Worm (Caenorhabditis elegans) whole organism, young adult: ENCODE results near the gene grk-1.

ENCODE experiments used
- B0019.2 ChIP-seq: fragments of 200-800 bp; sonication (Bioruptor generic); conservative IDR thresholded peaks from 2 replicates; pipeline ENCODE4 v1.3.6; 2022; ENCODE audit warnings: missing genetic modification reagents, missing genetic modification characterization, missing compliant biosample characterization
- C17E4.6 ChIP-seq: fragments of 200-800 bp; sonication (Bioruptor generic); IDR thresholded peaks from 2 replicates; pipeline ENCODE4 v1.3.6; 2022; ENCODE audit warnings: missing genetic modification reagents, missing genetic modification characterization, missing compliant biosample characterization
- D2030.7 ChIP-seq: fragments of 200-800 bp; sonication (Bioruptor generic); IDR thresholded peaks from 2 replicates; pipeline ENCODE4 v1.3.6; 2022; ENCODE audit warnings: missing genetic modification reagents, missing genetic modification characterization, missing compliant biosample characterization
- F22D6.2 ChIP-seq: sonication (generic microtip); optimal IDR thresholded peaks from 2 replicates; lab custom pipeline; 2016; ENCODE audit warnings: mild to moderate bottlenecking, missing genetic modification characterization, missing compliant biosample characterization
- F37B4.10 ChIP-seq: fragments of 200-800 bp; sonication (Bioruptor generic); IDR thresholded peaks from 2 replicates; pipeline ENCODE4 v1.3.6; 2022; ENCODE audit warnings: missing genetic modification characterization, missing compliant biosample characterization
- F49E8.2 ChIP-seq: sonication (generic microtip); optimal IDR thresholded peaks from 3 replicates; lab custom pipeline; 2017; ENCODE audit warnings: missing genetic modification characterization, mild to moderate bottlenecking, missing compliant biosample characterization, antibody characterized with exemption, moderate library complexity; ENCODE audit not compliant: insufficient read depth
- F55B11.4 ChIP-seq: sonication (generic microtip); optimal IDR thresholded peaks from 2 replicates; lab custom pipeline; 2016; ENCODE audit warnings: missing compliant biosample characterization, missing genetic modification characterization, borderline replicate concordance; ENCODE audit not compliant: insufficient read depth
- F57A8.1 ChIP-seq: fragments of 200-800 bp; sonication (Bioruptor generic); optimal IDR thresholded peaks from 2 replicates; lab custom pipeline; 2018; ENCODE audit warnings: mild to moderate bottlenecking, missing genetic modification characterization, moderate library complexity, missing compliant biosample characterization
- K11D2.4 ChIP-seq: fragments of 200-800 bp; sonication (Bioruptor generic); IDR thresholded peaks from 2 replicates; pipeline ENCODE4 v1.3.6; 2022; ENCODE audit warnings: missing genetic modification reagents, missing genetic modification characterization, missing compliant biosample characterization
- K12H6.12 ChIP-seq: fragments of 200-800 bp; sonication (Bioruptor generic); optimal IDR thresholded peaks from 2 replicates; lab custom pipeline; 2018; ENCODE audit warnings: mild to moderate bottlenecking, missing genetic modification characterization, missing compliant biosample characterization
- T26A5.8 ChIP-seq: sonication (generic microtip); optimal IDR thresholded peaks from 2 replicates; lab custom pipeline; 2016; ENCODE audit warnings: missing genetic modification characterization, missing compliant biosample characterization
- Y79H2A.3 ChIP-seq: fragments of 200-800 bp; sonication (Bioruptor generic); conservative IDR thresholded peaks from 2 replicates; pipeline ENCODE4 v1.3.6; 2022; ENCODE audit warnings: missing genetic modification reagents, missing genetic modification characterization, missing compliant biosample characterization
- ZK185.1 ChIP-seq: sonication (generic microtip); optimal IDR thresholded peaks from 2 replicates; lab custom pipeline; 2016; ENCODE audit warnings: mild to moderate bottlenecking, missing genetic modification characterization, missing compliant biosample characterization; ENCODE audit not compliant: poor library complexity, severe bottlenecking
- aptf-2 ChIP-seq: fragments of 200-800 bp; sonication (Bioruptor generic); conservative IDR thresholded peaks from 2 replicates; pipeline ENCODE4 v1.3.6; 2022; ENCODE audit warnings: missing genetic modification reagents, missing genetic modification characterization, missing compliant biosample characterization
- attf-3 ChIP-seq: fragments of 200-800 bp; sonication (Bioruptor generic); conservative IDR thresholded peaks from 2 replicates; pipeline ENCODE4 v1.3.6; 2022; ENCODE audit warnings: missing genetic modification reagents, missing genetic modification characterization, missing compliant biosample characterization
- attf-5 ChIP-seq: fragments of 200-800 bp; sonication (Bioruptor generic); optimal IDR thresholded peaks from 2 replicates; lab custom pipeline; 2018; ENCODE audit warnings: mild to moderate bottlenecking, missing genetic modification characterization, missing compliant biosample characterization
- cebp-2 ChIP-seq: fragments of 200-800 bp; sonication (Bioruptor generic); IDR thresholded peaks from 2 replicates; pipeline ENCODE4 v1.3.6; 2022; ENCODE audit warnings: missing genetic modification characterization, missing compliant biosample characterization
- ceh-100 ChIP-seq: fragments of 200-800 bp; sonication (Bioruptor generic); IDR thresholded peaks from 2 replicates; pipeline ENCODE4 v1.3.6; 2022; ENCODE audit warnings: missing genetic modification reagents, missing genetic modification characterization, missing compliant biosample characterization
- ceh-40 ChIP-seq: fragments of 200-800 bp; sonication (Bioruptor generic); IDR thresholded peaks from 2 replicates; pipeline ENCODE4 v1.3.6; 2022; ENCODE audit warnings: missing genetic modification characterization, missing compliant biosample characterization
- ceh-58 ChIP-seq: fragments of 200-800 bp; sonication (Bioruptor generic); IDR thresholded peaks from 2 replicates; pipeline ENCODE4 v1.3.6; 2022; ENCODE audit warnings: missing genetic modification characterization, missing compliant biosample characterization
- ceh-79 ChIP-seq: sonication (generic microtip); optimal IDR thresholded peaks from 2 replicates; lab custom pipeline; 2017; ENCODE audit warnings: mild to moderate bottlenecking, missing genetic modification characterization, missing compliant biosample characterization
- ceh-91 ChIP-seq: fragments of 200-800 bp; sonication (Bioruptor generic); IDR thresholded peaks from 2 replicates; pipeline ENCODE4 v1.3.6; 2022; ENCODE audit warnings: missing genetic modification reagents, missing genetic modification characterization, missing compliant biosample characterization
- dox-1 ChIP-seq: fragments of 200-800 bp; sonication (Bioruptor generic); IDR thresholded peaks from 2 replicates; pipeline ENCODE4 v1.3.6; 2022; ENCODE audit warnings: missing genetic modification reagents, missing genetic modification characterization, missing compliant biosample characterization
- egl-18 ChIP-seq: fragments of 200-800 bp; sonication (Bioruptor generic); IDR thresholded peaks from 2 replicates; pipeline ENCODE4 v1.3.6; 2022; ENCODE audit warnings: missing genetic modification reagents, missing genetic modification characterization, missing compliant biosample characterization
- egl-44 ChIP-seq: fragments of 200-800 bp; sonication (Bioruptor generic); IDR thresholded peaks from 2 replicates; pipeline ENCODE4 v1.3.6; 2022; ENCODE audit warnings: missing genetic modification reagents, missing genetic modification characterization, missing compliant biosample characterization
- ekl-4 ChIP-seq: fragments of 200-800 bp; sonication (Bioruptor generic); IDR thresholded peaks from 2 replicates; pipeline ENCODE4 v1.3.6; 2022; ENCODE audit warnings: missing genetic modification reagents, missing genetic modification characterization, missing compliant biosample characterization
- hlh-12 ChIP-seq: sonication (generic microtip); optimal IDR thresholded peaks from 2 replicates; lab custom pipeline; 2016; ENCODE audit warnings: missing genetic modification characterization, missing compliant biosample characterization
- hrde-1 ChIP-seq: sonication (generic microtip); optimal IDR thresholded peaks from 2 replicates; lab custom pipeline; 2016; ENCODE audit warnings: missing genetic modification characterization, mild to moderate bottlenecking, missing compliant biosample characterization, moderate library complexity, missing genotype, missing genetic modification reagents, borderline replicate concordance
- let-526 ChIP-seq: fragments of 200-800 bp; sonication (Bioruptor generic); IDR thresholded peaks from 2 replicates; pipeline ENCODE4 v1.3.6; 2022; ENCODE audit warnings: missing genetic modification reagents, missing genetic modification characterization, missing compliant biosample characterization
- lin-40 ChIP-seq: sonication (generic microtip); optimal IDR thresholded peaks from 2 replicates; lab custom pipeline; 2016; ENCODE audit warnings: missing genetic modification characterization, mild to moderate bottlenecking, missing compliant biosample characterization, missing genotype, missing genetic modification reagents
- lsy-27 ChIP-seq: sonication (generic microtip); optimal IDR thresholded peaks from 2 replicates; lab custom pipeline; 2017; ENCODE audit warnings: missing genetic modification characterization, mild to moderate bottlenecking, missing compliant biosample characterization, antibody characterized with exemption, missing genotype, borderline replicate concordance; ENCODE audit not compliant: insufficient read depth
- madf-6 ChIP-seq: fragments of 200-800 bp; sonication (Bioruptor generic); IDR thresholded peaks from 2 replicates; pipeline ENCODE4 v1.3.6; 2022; ENCODE audit warnings: missing genetic modification reagents, missing genetic modification characterization, missing compliant biosample characterization
- mcd-1 ChIP-seq: fragments of 200-800 bp; sonication (Bioruptor generic); IDR thresholded peaks from 2 replicates; pipeline ENCODE4 v1.3.6; 2022; ENCODE audit warnings: missing genetic modification reagents, missing genetic modification characterization, missing compliant biosample characterization
- mes-4 ChIP-seq: sonication (generic microtip); optimal IDR thresholded peaks from 2 replicates; lab custom pipeline; 2016; ENCODE audit warnings: missing genotype, missing genetic modification characterization, missing compliant biosample characterization
- mxl-1 ChIP-seq: sonication (generic microtip); optimal IDR thresholded peaks from 2 replicates; lab custom pipeline; 2016; ENCODE audit warnings: missing genetic modification characterization, missing compliant biosample characterization
- nhr-27 ChIP-seq: fragments of 200-800 bp; sonication (Bioruptor generic); optimal IDR thresholded peaks from 2 replicates; lab custom pipeline; 2018; ENCODE audit warnings: mild to moderate bottlenecking, missing genetic modification characterization, moderate library complexity, missing compliant biosample characterization
- nhr-80 ChIP-seq: sonication (generic microtip); optimal IDR thresholded peaks from 2 replicates; lab custom pipeline; 2016; ENCODE audit warnings: missing genetic modification characterization, missing compliant biosample characterization
- nhr-90 ChIP-seq: sonication (generic microtip); optimal IDR thresholded peaks from 2 replicates; lab custom pipeline; 2016; ENCODE audit warnings: missing genotype, mild to moderate bottlenecking, missing genetic modification characterization, missing compliant biosample characterization
- pbrm-1 ChIP-seq: fragments of 200-800 bp; sonication (Bioruptor generic); IDR thresholded peaks from 2 replicates; pipeline ENCODE4 v1.3.6; 2022; ENCODE audit warnings: missing genetic modification reagents, missing genetic modification characterization, missing compliant biosample characterization
- rec-8 ChIP-seq, 2 experiments: sonication (generic microtip); optimal IDR thresholded peaks; 2 replicates each; lab custom pipeline; 2016; ENCODE audit warnings: mild to moderate bottlenecking in 2 of 2, missing genetic modification characterization in 2 of 2, missing genetic modification reagents in 2 of 2, missing genotype in 2 of 2, missing biosample characterization in 1 of 2, missing compliant biosample characterization in 1 of 2, moderate library complexity in 1 of 2
- sdz-38 ChIP-seq: sonication (generic microtip); optimal IDR thresholded peaks from 2 replicates; lab custom pipeline; 2016; ENCODE audit warnings: missing genotype, missing genetic modification characterization, missing compliant biosample characterization
- sea-2 ChIP-seq: fragments of 200-800 bp; sonication (Bioruptor generic); IDR thresholded peaks from 2 replicates; pipeline ENCODE4 v1.3.6; 2022; ENCODE audit warnings: missing genetic modification characterization, missing compliant biosample characterization
- snpc-3.4 ChIP-seq: sonication (generic microtip); optimal IDR thresholded peaks from 2 replicates; lab custom pipeline; 2017; ENCODE audit warnings: missing genetic modification characterization, mild to moderate bottlenecking, missing compliant biosample characterization, antibody characterized with exemption, moderate library complexity, missing genotype, missing genetic modification reagents
- tbx-9 ChIP-seq: sonication (generic microtip); optimal IDR thresholded peaks from 2 replicates; lab custom pipeline; 2016; ENCODE audit warnings: borderline replicate concordance, missing genetic modification characterization, inconsistent platforms, missing compliant biosample characterization
- zim-3 ChIP-seq: sonication (generic microtip); optimal IDR thresholded peaks from 2 replicates; lab custom pipeline; 2017; ENCODE audit warnings: mild to moderate bottlenecking, missing genetic modification characterization, moderate library complexity, missing compliant biosample characterization
- ztf-18 ChIP-seq: sonication (generic microtip); optimal IDR thresholded peaks from 2 replicates; lab custom pipeline; 2016; ENCODE audit warnings: missing genotype, mild to moderate bottlenecking, missing genetic modification characterization, missing compliant biosample characterization
- ztf-6 ChIP-seq: fragments of 200-800 bp; sonication (Bioruptor generic); IDR thresholded peaks from 2 replicates; pipeline ENCODE4 v1.3.6; 2022; ENCODE audit warnings: missing genetic modification reagents, missing genetic modification characterization, missing compliant biosample characterization

Gene grk-1

DNA sequence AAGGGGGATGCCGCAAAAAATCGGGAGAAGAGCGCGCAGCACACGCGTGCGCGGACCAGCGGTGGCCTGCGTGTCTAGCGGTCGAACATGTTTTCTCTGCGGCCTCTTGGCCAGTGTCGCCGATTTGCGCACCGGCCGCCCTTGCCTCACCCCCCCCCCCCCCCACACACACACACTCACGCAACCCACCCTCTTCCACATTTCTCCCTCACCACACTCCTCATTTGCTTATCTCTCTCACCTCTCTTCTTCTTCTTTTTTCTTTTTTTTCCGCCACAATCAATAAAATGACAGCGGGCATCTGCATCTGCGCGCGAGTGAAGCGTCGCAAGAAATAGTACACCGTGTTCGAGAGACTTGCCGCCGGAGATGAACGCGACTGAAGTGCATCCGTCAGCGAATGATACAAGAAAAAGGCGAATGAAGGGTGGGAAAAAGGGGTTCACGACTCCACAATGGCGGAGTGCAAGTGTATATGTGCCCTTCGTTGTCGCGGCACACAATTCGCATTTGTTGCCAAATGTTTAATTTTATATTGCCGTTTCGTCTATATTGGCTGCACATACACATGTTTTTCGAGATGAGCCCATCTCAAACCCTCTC is 692 bp upstream of the grk-1 start (continued):
- TF ChIP-seq ztf-18 (tag; lab: Kevin White, UChicago) (no peak), cebp-2 (GFP tag; lab: Robert Waterston, UW) (no peak), snpc-3.4 (tag; lab: Kevin White, UChicago) (no peak), egl-18 (GFP tag; lab: Robert Waterston, UW) (no peak), F22D6.2 (tag; lab: Kevin White, UChicago) (no peak), tbx-9 (tag; lab: Kevin White, UChicago) (no peak), B0019.2 (GFP tag; lab: Robert Waterston, UW) (no peak), ceh-91 (GFP tag; lab: Robert Waterston, UW) (no peak), T26A5.8 (tag; lab: Kevin White, UChicago) (no peak), attf-5 (peak; percentile 69), rec-8 (tag; optimal IDR thresholded peaks at IDR 0.05; lab: Kevin White, UChicago) (no peak), attf-3 (GFP tag; lab: Robert Waterston, UW) (no peak), ceh-100 (GFP tag; lab: Robert Waterston, UW) (no peak), nhr-27 (tag; lab: Kevin White, UChicago) (no peak), K12H6.12 (peak; percentile 89), nhr-90 (tag; lab: Kevin White, UChicago) (no peak), mcd-1 (GFP tag; lab: Robert Waterston, UW) (peak; percentile 78), F57A8.1 (GFP tag; lab: Kevin White, UChicago) (no peak), F37B4.10 (GFP tag; lab: Robert Waterston, UW) (no peak), F49E8.2 (tag; lab: Kevin White, UChicago) (no peak), ZK185.1 (tag; lab: Kevin White, UChicago) (no peak), lsy-27 (tag; lab: Kevin White, UChicago) (no peak), pbrm-1 (GFP tag; lab: Robert Waterston, UW) (peak; percentile 60; the same call in 1 of the 2 replicates), sdz-38 (tag; lab: Kevin White, UChicago) (no peak), ceh-79 (no peak), hrde-1 (no peak), C17E4.6 (GFP tag; lab: Robert Waterston, UW) (no peak), ekl-4 (GFP tag; lab: Robert Waterston, UW) (0 out of 2 replicates have a peak, but pooled peaks have one; percentile 47), dox-1 (GFP tag; lab: Robert Waterston, UW) (peak; percentile 52), Y79H2A.3 (GFP tag; lab: Robert Waterston, UW) (no peak), nhr-80 (peak; percentile 36), K11D2.4 (peak; percentile 66; the same call in 1 of the 2 replicates), ztf-6 (GFP tag; lab: Robert Waterston, UW) (no peak), hlh-12 (tag; lab: Kevin White, UChicago) (no peak), egl-44 (GFP tag; lab: Robert Waterston, UW) (no peak), ceh-40 (GFP tag; lab: Robert Waterston, UW) (no peak), lin-40 (peak; percentile 57), zim-3 (tag; lab: Kevin White, UChicago) (no peak), sea-2 (no peak), D2030.7 (GFP tag; lab: Robert Waterston, UW) (no peak), mxl-1 (tag; lab: Kevin White, UChicago) (no peak), ceh-58 (GFP tag; lab: Robert Waterston, UW) (no peak), mes-4 (tag; lab: Kevin White, UChicago) (no peak), let-526 (0 out of 2 replicates have a peak, but pooled peaks have one; percentile 24), madf-6 (no peak), aptf-2 (no peak), F55B11.4 (tag; lab: Kevin White, UChicago) (no peak)
